Worm (Caenorhabditis elegans): ENCODE data around the gene sdz-33.

The sdz-33 gene

ce11 chrIII:11870009-11870408 is 37.3 kb upstream of the sdz-33 start (continued):
- no peak for TF ChIP-seq lir-3 (tag; optimal IDR thresholded peaks at IDR 0.05)
- TF ChIP-seq mxl-3 (GFP tag; optimal IDR thresholded peaks at IDR 0.05), result peak; percentile 85
- no peak for TF ChIP-seq zip-2 (tag; optimal IDR thresholded peaks at IDR 0.05)
- TF ChIP-seq F49E8.2 (tag; optimal IDR thresholded peaks at IDR 0.05; ENCODE audit: borderline replicate concordance), result no peak
- 0 out of 2 replicates have a peak, but pooled peaks have one; percentile 38 for TF ChIP-seq php-3 (GFP tag; IDR thresholded peaks at IDR 0.05)
- peak; percentile 84 for TF ChIP-seq lin-13 (GFP tag; optimal IDR thresholded peaks at IDR 0.05)
- TF ChIP-seq aly-2 (tag; optimal IDR thresholded peaks at IDR 0.05), result no peak
- TF ChIP-seq Y105C5A.15 (GFP tag; IDR thresholded peaks at IDR 0.05), result no peak
- no peak for TF ChIP-seq skn-1 (tag; optimal IDR thresholded peaks at IDR 0.05)
- TF ChIP-seq ceh-20 (GFP tag; IDR thresholded peaks at IDR 0.05), result no peak
- TF ChIP-seq lin-1 (GFP tag; IDR thresholded peaks at IDR 0.05), result 0 out of 2 replicates have a peak, but pooled peaks have one; percentile 36
- TF ChIP-seq madf-9 (GFP tag; conservative IDR thresholded peaks at IDR 0.05), result peak; percentile 65
- TF ChIP-seq dmd-9 (GFP tag; IDR thresholded peaks at IDR 0.05), result 0 out of 2 replicates have a peak, but pooled peaks have one; percentile 38
- peak; percentile 67 for TF ChIP-seq pha-4 (GFP tag; IDR thresholded peaks at IDR 0.05)
- peak; percentile 96 for TF ChIP-seq pha-4 (tag; optimal IDR thresholded peaks at IDR 0.05)
- no peak for TF ChIP-seq R02D3.7 (tag; optimal IDR thresholded peaks at IDR 0.05)
- TF ChIP-seq spr-1 (tag; optimal IDR thresholded peaks at IDR 0.05), result peak; percentile 50
- no peak for TF ChIP-seq unc-130 (GFP tag; optimal IDR thresholded peaks at IDR 0.05)
- TF ChIP-seq lin-15B (tag; optimal IDR thresholded peaks at IDR 0.05), result no peak
- TF ChIP-seq T26A8.4 (GFP tag; IDR thresholded peaks at IDR 0.05), result peak; percentile 56; the same call in 1 of the 2 replicates
- TF ChIP-seq D1046.2 (GFP tag; IDR thresholded peaks at IDR 0.05), result no peak
- TF ChIP-seq mxl-2 (GFP tag; conservative IDR thresholded peaks at IDR 0.05), result no peak
- peak in 1 of 2 experiments; percentile 48 for TF ChIP-seq unc-62 (GFP tag; optimal IDR thresholded peaks at IDR 0.05 in 1 of 2)
- TF ChIP-seq unc-62 (tag; optimal IDR thresholded peaks at IDR 0.05), result no peak
- peak; percentile 79; the same call in 1 of the 2 replicates for TF ChIP-seq ceh-44 (GFP tag; IDR thresholded peaks at IDR 0.05)
- TF ChIP-seq fos-1 (tag; optimal IDR thresholded peaks at IDR 0.05), result no peak
- TF ChIP-seq Y75B8A.6 (GFP tag; IDR thresholded peaks at IDR 0.05), result no peak
- peak; percentile 21; the same call in 1 of the 2 replicates for TF ChIP-seq set-16 (GFP tag; IDR thresholded peaks at IDR 0.05)
- TF ChIP-seq F37D6.2 (tag; optimal IDR thresholded peaks at IDR 0.05), result peak; percentile 60
- TF ChIP-seq nhr-48 (tag; optimal IDR thresholded peaks at IDR 0.05), result peak; percentile 25
- TF ChIP-seq nhr-237 (tag; optimal IDR thresholded peaks at IDR 0.05), result peak; percentile 3
- no peak for TF ChIP-seq ceh-82 (tag; optimal IDR thresholded peaks at IDR 0.05)
- TF ChIP-seq hlh-30 (tag; optimal IDR thresholded peaks at IDR 0.05; ENCODE audit: insufficient read depth), result peak; percentile 86
- TF ChIP-seq snpc-4 (tag; optimal IDR thresholded peaks at IDR 0.05), result peak; percentile 61
- no peak for TF ChIP-seq zag-1 (tag; optimal IDR thresholded peaks at IDR 0.05)
- no peak for TF ChIP-seq ces-1 (GFP tag; optimal IDR thresholded peaks at IDR 0.05)
- peak; percentile 86 for TF ChIP-seq hmg-1.1 (GFP tag; IDR thresholded peaks at IDR 0.05)
- TF ChIP-seq rbr-2 (tag; optimal IDR thresholded peaks at IDR 0.05), result peak; percentile 83
- TF ChIP-seq ztf-7 (tag; optimal IDR thresholded peaks at IDR 0.05), result no peak
- TF ChIP-seq madf-5 (GFP tag; IDR thresholded peaks at IDR 0.05), result no peak
- 0 out of 2 replicates have a peak, but pooled peaks have one; percentile 35 for TF ChIP-seq ctbp-1 (GFP tag; IDR thresholded peaks at IDR 0.05)
- TF ChIP-seq nhr-111 (GFP tag; optimal IDR thresholded peaks at IDR 0.05), result no peak
- TF ChIP-seq lsy-2 (tag; optimal IDR thresholded peaks at IDR 0.05), result peak; percentile 72 to 91
- peak; percentile 34 for TF ChIP-seq nhr-102 (tag; optimal IDR thresholded peaks at IDR 0.05)
- peak; percentile 27 for TF ChIP-seq pqm-1 (tag; optimal IDR thresholded peaks at IDR 0.05)
- TF ChIP-seq ZK546.5 (tag; optimal IDR thresholded peaks at IDR 0.05), result no peak
- no peak for TF ChIP-seq saeg-2 (GFP tag; IDR thresholded peaks at IDR 0.05)
- TF ChIP-seq mdl-1 (tag; optimal IDR thresholded peaks at IDR 0.05), result peak in 1 of 2 experiments; percentile 74
- TF ChIP-seq arid-1 (GFP tag; conservative IDR thresholded peaks at IDR 0.05), result peak; percentile 60; the same call in 1 of the 2 replicates
- no peak for TF ChIP-seq lin-39 (tag; optimal IDR thresholded peaks at IDR 0.05)
- no peak for TF ChIP-seq unc-39 (tag; optimal IDR thresholded peaks at IDR 0.05)
- no peak for TF ChIP-seq lim-7 (GFP tag; IDR thresholded peaks at IDR 0.05)

Data from whole organism, L4 larva.